Fruit fly (Drosophila melanogaster) whole organism, adult: ENCODE data around the gene CG3355.

Experiments used
- CG14711 ChIP-seq: fragments of 200-800 bp; sonication (Bioruptor generic); optimal IDR thresholded peaks from 2 replicates; lab custom pipeline; 2018; ENCODE audit warnings: missing biosample characterization, mild to moderate bottlenecking, missing genetic modification characterization, moderate library complexity
- CG7045 ChIP-seq: fragments of 200-800 bp; sonication (Bioruptor generic); optimal IDR thresholded peaks from 2 replicates; lab custom pipeline; 2017; ENCODE audit warnings: missing biosample characterization, mild to moderate bottlenecking, missing genetic modification characterization
- pad ChIP-seq: fragments of 200-800 bp; sonication (Bioruptor generic); optimal IDR thresholded peaks from 3 replicates; lab custom pipeline; 2017; ENCODE audit warnings: missing biosample characterization, missing genetic modification characterization, mild to moderate bottlenecking, moderate library complexity, missing genetic modification reagents
- tj ChIP-seq: fragments of 200-800 bp; sonication (Bioruptor generic); optimal IDR thresholded peaks from 3 replicates; lab custom pipeline; 2017; ENCODE audit warnings: missing biosample characterization, mild to moderate bottlenecking, missing genetic modification characterization, moderate library complexity

- TF ChIP-seq tj (GFP tag; lab: Kevin White, UChicago) (no peak), CG7045 (GFP tag; lab: Kevin White, UChicago) (no peak), CG14711 (no peak), pad (GFP tag; lab: Kevin White, UChicago) (no peak)
Measured at dm6 chr2L:4660932-4661331, 9.7 kb downstream of the CG3355 start.
